Fruit fly (Drosophila melanogaster): ENCODE data around the gene CG32641.
A peak's percentile ranks its signal among the peaks of the same experiment; 100 is the strongest.

The CG32641 gene

dm6 chrX:13214056-13214455 is 29.8 kb downstream of the CG32641 start (continued):
- no peak for TF ChIP-seq CG9876 (GFP tag; optimal IDR thresholded peaks at IDR 0.05)
- TF ChIP-seq amos (GFP tag; IDR thresholded peaks at IDR 0.05; ENCODE audit: partially characterized antibody), result no peak
- TF ChIP-seq Pdp1 (GFP tag; optimal IDR thresholded peaks at IDR 0.05), result peak; percentile 67 to 69
- TF ChIP-seq CG14710 (tag; optimal IDR thresholded peaks at IDR 0.05), result peak; percentile 44
- TF ChIP-seq bigmax (GFP tag; optimal IDR thresholded peaks at IDR 0.05), result no peak
- TF ChIP-seq HLH54F (GFP tag; optimal IDR thresholded peaks at IDR 0.05), result peak; percentile 65
- no peak for TF ChIP-seq Fer2 (tag; optimal IDR thresholded peaks at IDR 0.05)
- TF ChIP-seq CG18011 (GFP tag; optimal IDR thresholded peaks at IDR 0.05), result peak; percentile 98
- peak; percentile 19 for TF ChIP-seq NC2α (GFP tag; optimal IDR thresholded peaks at IDR 0.05)
- peak; percentile 51 for TF ChIP-seq CG4820 (GFP tag; optimal IDR thresholded peaks at IDR 0.05)
- peak; percentile 27; the same call in 1 of the 2 replicates for TF ChIP-seq Rx (GFP tag; IDR thresholded peaks at IDR 0.05)
- no peak for TF ChIP-seq jigr1 (GFP tag; IDR thresholded peaks at IDR 0.05)
- TF ChIP-seq psq (GFP tag; optimal IDR thresholded peaks at IDR 0.05), result no peak
- TF ChIP-seq CG11085 (GFP tag; IDR thresholded peaks at IDR 0.05), result peak; percentile 14; the same call in 1 of the 2 replicates
- TF ChIP-seq corto (GFP tag; optimal IDR thresholded peaks at IDR 0.05), result no peak
- peak; percentile 16 for TF ChIP-seq da (GFP tag; optimal IDR thresholded peaks at IDR 0.05)
- TF ChIP-seq sc (optimal IDR thresholded peaks at IDR 0.05), result no peak
- peak; percentile 24 for TF ChIP-seq sc (GFP tag; optimal IDR thresholded peaks at IDR 0.05)
- TF ChIP-seq CG12659 (GFP tag; optimal IDR thresholded peaks at IDR 0.05), result peak; percentile 60
- peak; percentile 75 for TF ChIP-seq CG32532 (GFP tag; IDR thresholded peaks at IDR 0.05)
- TF ChIP-seq eve (GFP tag; optimal IDR thresholded peaks at IDR 0.05), result peak in 1 of 2 experiments; percentile 61
- no peak for TF ChIP-seq CG8924 (tag; optimal IDR thresholded peaks at IDR 0.05)
- peak; percentile 69 for TF ChIP-seq unpg (GFP tag; optimal IDR thresholded peaks at IDR 0.05)
- TF ChIP-seq fd3F (GFP tag; optimal IDR thresholded peaks at IDR 0.05), result peak; percentile 9
- peak; percentile 50 for TF ChIP-seq Oli (tag; optimal IDR thresholded peaks at IDR 0.05)
- TF ChIP-seq seq (GFP tag; IDR thresholded peaks at IDR 0.05), result no peak; the same call in 1 of the 2 replicates
- peak; percentile 65 for TF ChIP-seq H15 (GFP tag; IDR thresholded peaks at IDR 0.05)
- TF ChIP-seq ftz-f1 (GFP tag; optimal IDR thresholded peaks at IDR 0.05), result no peak
- TF ChIP-seq Hmr (GFP tag; optimal IDR thresholded peaks at IDR 0.05), result peak; percentile 54
- TF ChIP-seq YL-1 (GFP tag; optimal IDR thresholded peaks at IDR 0.05), result peak; percentile 7
- peak; percentile 87 for TF ChIP-seq Ets65A (GFP tag)
- TF ChIP-seq CG1792 (GFP tag; optimal IDR thresholded peaks at IDR 0.05), result no peak
- TF ChIP-seq CG10979 (tag; optimal IDR thresholded peaks at IDR 0.05), result peak; percentile 62
- peak; percentile 57 for TF ChIP-seq Fer3 (tag; optimal IDR thresholded peaks at IDR 0.05)
- TF ChIP-seq CG16779 (GFP tag; IDR thresholded peaks at IDR 0.05), result no peak
- no peak for TF ChIP-seq CG4360 (GFP tag; IDR thresholded peaks at IDR 0.05)
- no peak for TF ChIP-seq Lpt (GFP tag; optimal IDR thresholded peaks at IDR 0.05)
- TF ChIP-seq CG3407 (GFP tag; optimal IDR thresholded peaks at IDR 0.05), result no peak
- no peak for TF ChIP-seq gce (GFP tag; IDR thresholded peaks at IDR 0.05)
- peak; percentile 73 for TF ChIP-seq CG14441 (GFP tag; IDR thresholded peaks at IDR 0.05)
- peak; percentile 75 for TF ChIP-seq Ptx1 (GFP tag; IDR thresholded peaks at IDR 0.05)
- TF ChIP-seq trh (GFP tag; optimal IDR thresholded peaks at IDR 0.05), result no peak
- peak; percentile 57 for TF ChIP-seq CG13775 (GFP tag; optimal IDR thresholded peaks at IDR 0.05)
- peak; percentile 34 for TF ChIP-seq CG9437 (GFP tag; optimal IDR thresholded peaks at IDR 0.05)
- peak; percentile 49 for TF ChIP-seq CG10462 (GFP tag; optimal IDR thresholded peaks at IDR 0.05)
- peak; percentile 58 for TF ChIP-seq Fer1 (GFP tag; optimal IDR thresholded peaks at IDR 0.05)
- no peak for TF ChIP-seq nerfin-1 (tag; optimal IDR thresholded peaks at IDR 0.05)
- peak; percentile 85 for TF ChIP-seq E2f2 (GFP tag; IDR thresholded peaks at IDR 0.05)
- no peak for TF ChIP-seq CG14014 (GFP tag; IDR thresholded peaks at IDR 0.05)
- peak; percentile 31; the same call in 1 of the 2 replicates for TF ChIP-seq CG31224 (GFP tag; IDR thresholded peaks at IDR 0.05)
- peak; percentile 96 for TF ChIP-seq zf30C (GFP tag; optimal IDR thresholded peaks at IDR 0.05)
- TF ChIP-seq CG17829 (tag; optimal IDR thresholded peaks at IDR 0.05), result peak; percentile 47

Measured in whole organism, embryonic.